Worm (Caenorhabditis elegans) whole organism, L2 larva: ENCODE measurements around the gene dap-3.

Experiments
- R02D3.7 ChIP-seq: fragments of 150-350 bp; optimal IDR thresholded peaks from 2 replicates; lab custom pipeline; 2014; ENCODE audit warnings: missing biosample characterization, missing genetic modification characterization
- aly-2 ChIP-seq: fragments of 150-350 bp; optimal IDR thresholded peaks from 2 replicates; lab custom pipeline; 2014; ENCODE audit warnings: missing biosample characterization, missing genetic modification characterization
- ama-1 ChIP-seq: fragments of 150-350 bp; optimal IDR thresholded peaks from 2 replicates; lab custom pipeline; 2018; ENCODE audit warnings: inconsistent platforms
- egl-27 ChIP-seq: sonication (generic microtip); optimal IDR thresholded peaks from 3 replicates; lab custom pipeline; 2017; ENCODE audit warnings: missing biosample characterization, missing genetic modification reagents, missing genetic modification characterization
- elt-1 ChIP-seq: fragments of 150-350 bp; optimal IDR thresholded peaks from 2 replicates; lab custom pipeline; 2014; ENCODE audit warnings: missing biosample characterization, missing genetic modification characterization
- fos-1 ChIP-seq: fragments of 150-350 bp; optimal IDR thresholded peaks from 2 replicates; lab custom pipeline; 2014; ENCODE audit warnings: missing biosample characterization, missing genetic modification characterization
- lin-39 ChIP-seq: fragments of 150-350 bp; optimal IDR thresholded peaks from 2 replicates; lab custom pipeline; 2014; ENCODE audit warnings: missing biosample characterization, missing genetic modification reagents, missing genetic modification characterization
- mdl-1 ChIP-seq, 2 experiments: fragments of 150-350 bp in 1 of 2; sonication (generic microtip) in 1 of 2; optimal IDR thresholded peaks; 2 replicates each; lab custom pipeline; 2017; ENCODE audit warnings: missing biosample characterization in 2 of 2, missing genetic modification characterization in 2 of 2
- nhr-11 ChIP-seq: fragments of 150-350 bp; optimal IDR thresholded peaks from 2 replicates; lab custom pipeline; 2014; ENCODE audit warnings: missing biosample characterization, missing genetic modification characterization
- nhr-21 ChIP-seq: fragments of 150-350 bp; optimal IDR thresholded peaks from 2 replicates; lab custom pipeline; 2014; ENCODE audit warnings: missing biosample characterization, missing genetic modification characterization
- nhr-25 ChIP-seq: fragments of 150-350 bp; sonication (generic microtip); optimal IDR thresholded peaks from 3 replicates; lab custom pipeline; 2014; ENCODE audit warnings: missing biosample characterization, missing genetic modification characterization
- sma-9 ChIP-seq, 2 experiments: fragments of 150-350 bp in 1 of 2; sonication (generic microtip) in 1 of 2; optimal IDR thresholded peaks; 2 replicates each; lab custom pipeline; 2014 to 2016; ENCODE audit warnings: missing genetic modification characterization in 2 of 2, mild to moderate bottlenecking in 1 of 2, missing biosample characterization in 1 of 2, missing compliant biosample characterization in 1 of 2, missing genetic modification reagents in 1 of 2, moderate library complexity in 1 of 2
- unc-62 ChIP-seq: fragments of 150-350 bp; optimal IDR thresholded peaks from 2 replicates; lab custom pipeline; 2014; ENCODE audit warnings: missing biosample characterization, missing genetic modification reagents, missing genetic modification characterization
- zag-1 ChIP-seq: fragments of 150-350 bp; optimal IDR thresholded peaks from 2 replicates; lab custom pipeline; 2014; ENCODE audit warnings: missing biosample characterization, missing genetic modification characterization

DNA sequence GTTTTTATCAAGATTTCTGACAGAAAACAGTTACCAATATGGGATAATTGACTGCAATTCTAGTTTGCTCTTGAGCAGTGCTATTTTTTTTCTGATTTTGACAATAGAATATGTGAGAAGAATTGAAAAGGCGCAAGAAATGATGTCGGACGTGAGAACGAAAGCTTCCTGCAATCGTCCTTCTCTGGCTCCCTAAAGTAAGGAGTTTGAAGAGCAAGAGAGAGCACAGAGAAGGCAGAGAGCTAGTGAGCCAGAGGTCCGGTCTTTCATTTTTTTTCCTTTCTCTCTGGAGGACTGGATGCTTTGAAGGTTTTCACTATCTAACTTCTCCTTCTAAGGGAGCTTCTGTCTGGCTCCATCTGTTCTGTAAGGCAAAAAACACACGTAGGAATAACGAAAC lies 30.8 kb upstream of the dap-3 start:
- no peak for TF ChIP-seq R02D3.7 (tag; lab: Kevin White, UChicago)
- no peak for TF ChIP-seq fos-1
- no peak for TF ChIP-seq egl-27
- no peak for TF ChIP-seq aly-2 (tag; lab: Kevin White, UChicago)
- no peak for TF ChIP-seq sma-9 (GFP tag; optimal IDR thresholded peaks at IDR 0.05; lab: Kevin White, UChicago)
- TF ChIP-seq sma-9 (tag; optimal IDR thresholded peaks at IDR 0.05; lab: Kevin White, UChicago): no peak
- TF ChIP-seq nhr-25 (tag; lab: Kevin White, UChicago): no peak
- no peak for TF ChIP-seq nhr-21 (tag; lab: Kevin White, UChicago)
- peak in 1 of 2 experiments; percentile 19 for TF ChIP-seq mdl-1 (tag; optimal IDR thresholded peaks at IDR 0.05; lab: Kevin White, UChicago)
- no peak for TF ChIP-seq nhr-11
- peak; percentile 4 for TF ChIP-seq zag-1 (tag; lab: Kevin White, UChicago)
- TF ChIP-seq lin-39: no peak
- no peak for TF ChIP-seq ama-1 (lab: Kevin White, UChicago)
- TF ChIP-seq elt-1 (tag; lab: Kevin White, UChicago): no peak
- TF ChIP-seq unc-62 (GFP tag; lab: Kevin White, UChicago): no peak
